Worm (Caenorhabditis elegans) whole organism, L4 larva: Measurements from ENCODE around the gene div-1.
"Not testable (repeated sequence)": the region's sequence is repeated elsewhere in the genome, so short reads cannot be mapped to it uniquely, and the experiment has no call there.

Source experiments
- F26F4.8 ChIP-seq: fragments of 200-800 bp; sonication (Bioruptor generic); conservative IDR thresholded peaks from 2 replicates; pipeline ENCODE4 v1.3.6; 2022; ENCODE audit warnings: missing genetic modification characterization, missing compliant biosample characterization
- F37D6.2 ChIP-seq: sonication (generic microtip); optimal IDR thresholded peaks from 2 replicates; lab custom pipeline; 2016; ENCODE audit warnings: mild to moderate bottlenecking, missing genetic modification characterization, missing compliant biosample characterization
- aha-1 ChIP-seq: fragments of 150-350 bp; peaks from one replicate; lab custom pipeline; 2014; ENCODE audit warnings: missing biosample characterization, missing genetic modification characterization
- ama-1 ChIP-seq: fragments of 150-350 bp; optimal IDR thresholded peaks from 2 replicates; lab custom pipeline; 2014; ENCODE audit warnings: inconsistent platforms, mixed read lengths
- attf-4 ChIP-seq: sonication (generic microtip); optimal IDR thresholded peaks from 3 replicates; lab custom pipeline; 2017; ENCODE audit warnings: missing biosample characterization, missing genetic modification characterization
- daf-12 ChIP-seq: fragments of 150-350 bp; optimal IDR thresholded peaks from 2 replicates; lab custom pipeline; 2014; ENCODE audit warnings: missing biosample characterization, missing genetic modification reagents, missing genetic modification characterization
- daf-16 ChIP-seq, 3 experiments: sonication (generic microtip); optimal IDR thresholded peaks; 2 replicates each; lab custom pipeline; 2016 to 2017; ENCODE audit warnings: missing genetic modification characterization in 3 of 3, missing genetic modification reagents in 3 of 3, mild to moderate bottlenecking in 2 of 3, missing compliant biosample characterization in 2 of 3, missing biosample characterization in 1 of 3, moderate library complexity in 1 of 3
- dmd-6 ChIP-seq: fragments of 200-800 bp; sonication (Bioruptor generic); IDR thresholded peaks from 2 replicates; pipeline ENCODE4 v1.3.6; 2022; ENCODE audit warnings: missing genetic modification reagents, missing genetic modification characterization, missing compliant biosample characterization
- dpl-1 ChIP-seq: fragments of 150-350 bp; optimal IDR thresholded peaks from 2 replicates; lab custom pipeline; 2014; ENCODE audit warnings: missing biosample characterization, missing genetic modification reagents, missing genetic modification characterization
- dve-1 ChIP-seq: sonication (generic microtip); optimal IDR thresholded peaks from 2 replicates; lab custom pipeline; 2017; ENCODE audit warnings: antibody characterized with exemption, mild to moderate bottlenecking, missing genetic modification characterization, missing compliant biosample characterization; ENCODE audit not compliant: insufficient read depth
- egl-27 ChIP-seq: sonication (generic microtip); optimal IDR thresholded peaks from 3 replicates; lab custom pipeline; 2017; ENCODE audit warnings: missing biosample characterization, missing genetic modification reagents, missing genetic modification characterization
- fkh-10 ChIP-seq: fragments of 150-350 bp; optimal IDR thresholded peaks from 2 replicates; lab custom pipeline; 2014; ENCODE audit warnings: missing biosample characterization, missing genetic modification reagents, missing genetic modification characterization
- hlh-30 ChIP-seq: sonication (generic microtip); optimal IDR thresholded peaks from 2 replicates; lab custom pipeline; 2017; ENCODE audit warnings: antibody characterized with exemption, mild to moderate bottlenecking, missing genetic modification characterization, missing compliant biosample characterization; ENCODE audit not compliant: insufficient read depth
- hmg-1.1 ChIP-seq: fragments of 200-800 bp; sonication (Bioruptor generic); IDR thresholded peaks from 2 replicates; pipeline ENCODE4 v1.3.6; 2022; ENCODE audit warnings: missing genetic modification reagents, missing genetic modification characterization, missing compliant biosample characterization
- lin-1 ChIP-seq: fragments of 200-800 bp; sonication (Bioruptor generic); IDR thresholded peaks from 2 replicates; pipeline ENCODE4 v1.3.6; 2022; ENCODE audit warnings: missing genetic modification reagents, missing genetic modification characterization, missing compliant biosample characterization
- lin-13 ChIP-seq: fragments of 150-350 bp; optimal IDR thresholded peaks from 2 replicates; lab custom pipeline; 2014; ENCODE audit warnings: missing biosample characterization, missing genetic modification reagents, missing genetic modification characterization
- lin-39 ChIP-seq: fragments of 150-350 bp; optimal IDR thresholded peaks from 2 replicates; lab custom pipeline; 2014; ENCODE audit warnings: missing biosample characterization, missing genetic modification reagents, missing genetic modification characterization
- lsy-2 ChIP-seq, 2 experiments: fragments of 150-350 bp in 1 of 2; sonication (generic microtip) in 1 of 2; optimal IDR thresholded peaks; 2 replicates each; lab custom pipeline; 2014 to 2017; ENCODE audit warnings: missing biosample characterization in 2 of 2, missing genetic modification characterization in 2 of 2
- mdl-1 ChIP-seq, 2 experiments: fragments of 150-350 bp in 1 of 2; sonication (generic microtip) in 1 of 2; optimal IDR thresholded peaks; 2 replicates each; lab custom pipeline; 2014 to 2017; ENCODE audit warnings: missing biosample characterization in 2 of 2, missing genetic modification characterization in 2 of 2
- mep-1 ChIP-seq: fragments of 150-350 bp; sonication (generic microtip); optimal IDR thresholded peaks from 3 replicates; lab custom pipeline; 2014; ENCODE audit warnings: missing biosample characterization, missing genetic modification characterization
- mxl-3 ChIP-seq: fragments of 200-800 bp; sonication (Bioruptor generic); optimal IDR thresholded peaks from 2 replicates; lab custom pipeline; 2018; ENCODE audit warnings: mild to moderate bottlenecking, missing genetic modification characterization, missing compliant biosample characterization
- nhr-102 ChIP-seq: sonication (generic microtip); optimal IDR thresholded peaks from 2 replicates; lab custom pipeline; 2016; ENCODE audit warnings: mild to moderate bottlenecking, missing genetic modification characterization, moderate library complexity, missing compliant biosample characterization
- nhr-25 ChIP-seq: sonication (generic microtip); optimal IDR thresholded peaks from 2 replicates; lab custom pipeline; 2017; ENCODE audit warnings: missing genetic modification characterization, mild to moderate bottlenecking, missing compliant biosample characterization, antibody characterized with exemption, moderate library complexity, borderline replicate concordance; ENCODE audit not compliant: insufficient read depth
- nhr-28 ChIP-seq: fragments of 150-350 bp; optimal IDR thresholded peaks from 2 replicates; lab custom pipeline; 2014; ENCODE audit warnings: missing biosample characterization, missing genetic modification characterization
- nhr-6 ChIP-seq: fragments of 150-350 bp; optimal IDR thresholded peaks from 2 replicates; lab custom pipeline; 2014; ENCODE audit warnings: missing biosample characterization, missing genetic modification characterization
- nhr-77 ChIP-seq: fragments of 150-350 bp; optimal IDR thresholded peaks from 2 replicates; lab custom pipeline; 2014; ENCODE audit warnings: missing biosample characterization, missing genetic modification characterization
- pha-4 ChIP-seq, 2 experiments: fragments of 150-350 bp in 1 of 2; fragments of 200-800 bp in 1 of 2; sonication (Bioruptor generic) in 1 of 2; IDR thresholded peaks in 1 of 2; optimal IDR thresholded peaks in 1 of 2; 2 replicates each; pipeline versions ENCODE4 v1.3.6 to Lab custom; 2014 to 2022; ENCODE audit warnings: missing genetic modification characterization in 2 of 2, missing genetic modification reagents in 2 of 2, missing biosample characterization in 1 of 2, missing compliant biosample characterization in 1 of 2
- rbr-2 ChIP-seq: sonication (generic microtip); optimal IDR thresholded peaks from 2 replicates; lab custom pipeline; 2016; ENCODE audit warnings: missing genotype, missing genetic modification characterization, missing compliant biosample characterization
- unc-130 ChIP-seq: sonication (generic microtip); optimal IDR thresholded peaks from 2 replicates; lab custom pipeline; 2016; ENCODE audit warnings: missing genetic modification reagents, missing genetic modification characterization, missing compliant biosample characterization
- unc-62 ChIP-seq, 3 experiments: fragments of 150-350 bp in 1 of 3; sonication (generic microtip); optimal IDR thresholded peaks in 2 of 3; peaks in 1 of 3; 1 replicate in 1 of 3; 2 replicates in 2 of 3; lab custom pipeline; 2014 to 2017; ENCODE audit warnings: missing biosample characterization in 3 of 3, missing genetic modification characterization in 3 of 3, missing genetic modification reagents in 3 of 3, missing genotype in 1 of 3
- vab-7 ChIP-seq: fragments of 200-800 bp; sonication (Bioruptor generic); IDR thresholded peaks from 2 replicates; pipeline ENCODE4 v1.3.6; 2022; ENCODE audit warnings: missing genetic modification reagents, missing genetic modification characterization, missing compliant biosample characterization
- zfp-2 ChIP-seq: sonication (generic microtip); optimal IDR thresholded peaks from 2 replicates; lab custom pipeline; 2016; ENCODE audit warnings: mild to moderate bottlenecking, missing genetic modification characterization, missing compliant biosample characterization
- ztf-7 ChIP-seq: fragments of 150-350 bp; optimal IDR thresholded peaks from 2 replicates; lab custom pipeline; 2014; ENCODE audit warnings: missing biosample characterization, missing genetic modification characterization

div-1 gene

DNA sequence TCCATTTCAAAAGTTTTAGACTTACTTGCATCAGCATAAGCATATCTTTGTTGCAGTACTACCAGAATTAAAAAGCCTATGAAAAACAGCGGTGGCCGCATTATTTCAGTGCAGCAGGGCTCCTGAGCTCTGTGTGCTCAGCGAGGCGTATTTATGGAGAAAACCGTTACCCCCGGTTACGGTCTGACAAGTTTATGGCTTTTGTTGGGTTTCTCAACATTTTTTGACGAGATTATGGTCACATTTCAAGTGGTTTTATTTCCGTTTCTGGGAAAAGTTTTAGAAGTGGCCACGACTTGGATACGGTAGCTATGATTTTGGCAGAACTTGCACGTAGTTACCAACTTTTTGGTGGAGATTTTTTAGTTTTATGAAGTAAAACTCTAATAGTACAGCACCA is 14.4 kb downstream of the div-1 start, which contains the start of gene paml-1:
paml-1 (minus strand) TSS at position 101 of the 400 bp plus-strand sequence.
- TF ChIP-seq mdl-1 (tag; optimal IDR thresholded peaks at IDR 0.05; lab: Kevin White, UChicago) (no peak), hmg-1.1 (GFP tag; lab: Robert Waterston, UW) (no peak), zfp-2 (tag; lab: Kevin White, UChicago) (no peak), dmd-6 (no peak)

DNA sequence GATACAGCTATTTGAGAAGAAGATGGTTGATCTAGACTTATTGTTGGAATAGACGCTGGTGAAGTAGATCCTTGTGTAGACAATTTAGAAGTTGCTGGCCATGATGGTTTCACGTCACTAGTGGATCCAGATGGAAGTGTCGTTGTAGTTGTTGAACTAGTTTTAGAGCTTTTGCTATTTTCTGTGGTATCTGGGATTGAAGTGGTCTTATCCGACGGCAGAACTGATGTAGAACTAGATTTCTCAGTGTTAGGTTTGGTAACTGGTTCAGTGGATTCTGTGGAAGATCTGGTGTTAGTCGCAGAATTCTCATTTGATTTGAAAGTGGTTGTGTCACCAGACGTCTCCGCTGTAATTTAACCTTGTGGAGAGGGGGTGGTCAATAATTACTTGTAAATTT is 16.7 kb downstream of the div-1 start:
- TF ChIP-seq unc-62 (GFP tag; optimal IDR thresholded peaks at IDR 0.05 in 1 of 2; lab: Kevin White, UChicago) (peak in 1 of 2 experiments; percentile 94), unc-62 (tag; optimal IDR thresholded peaks at IDR 0.05; lab: Kevin White, UChicago) (no peak), vab-7 (GFP tag; lab: Robert Waterston, UW) (no peak)

DNA sequence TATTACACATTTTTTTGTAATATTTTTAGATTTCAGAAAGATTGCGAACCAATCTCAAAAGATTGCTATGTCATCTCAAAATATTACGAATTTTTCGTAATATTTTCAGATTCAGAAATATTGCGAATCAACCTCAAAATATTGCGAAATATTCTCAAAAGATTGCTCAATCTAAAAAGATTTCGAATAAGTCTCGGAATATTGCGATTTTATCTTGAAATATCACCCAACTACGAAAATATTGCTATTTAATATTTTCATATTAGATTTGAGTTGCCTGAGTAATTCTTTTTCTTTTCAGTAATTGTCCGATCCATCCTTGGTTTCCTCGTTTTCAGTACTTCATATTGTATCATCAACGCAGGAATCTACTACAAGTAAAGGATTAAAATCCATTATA is 26.5 kb downstream of the div-1 start, which contains the start of gene Y70G10A.4:
Y70G10A.4 (plus strand) TSS at position 301 of the 400 bp plus-strand sequence.
- not testable (repeated sequence) for TF ChIP-seq daf-12 (tag; lab: Kevin White, UChicago); lin-1; rbr-2
- TF ChIP-seq, all 104 proteins: peak for 0; not testable (repeated sequence) for 104

DNA sequence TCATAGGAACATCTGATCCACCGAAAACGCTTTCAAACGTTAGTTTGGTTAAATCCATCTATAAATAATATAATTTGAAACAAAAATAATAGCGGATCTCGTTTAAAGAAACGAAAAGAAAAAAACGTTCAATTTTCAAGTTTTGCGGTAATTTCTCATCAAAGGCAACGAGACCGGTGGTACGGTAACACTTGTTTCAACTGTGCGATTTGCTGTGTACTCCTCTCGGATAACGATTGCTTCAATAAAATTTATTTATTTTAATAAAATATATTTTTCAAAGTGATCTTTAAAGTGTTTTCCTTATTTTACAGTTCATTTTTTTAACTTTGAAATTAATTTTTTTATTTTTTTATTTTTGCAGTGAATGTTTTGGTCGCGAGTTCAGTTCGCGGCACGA is 29.8 kb downstream of the div-1 start, which contains the start of the genes rde-4 and cox-14:
rde-4 (minus strand) TSS at position 60 of the 400 bp plus-strand sequence.
cox-14 (plus strand) TSS at position 356 of the 400 bp plus-strand sequence.
- no peak for TF ChIP-seq daf-16 (GFP tag; optimal IDR thresholded peaks at IDR 0.05; lab: Kevin White, UChicago)
- TF ChIP-seq daf-16 (tag; optimal IDR thresholded peaks at IDR 0.05; lab: Kevin White, UChicago), result peak; percentile 78
- peak; percentile 78 for TF ChIP-seq dve-1 (tag; lab: Kevin White, UChicago)
- peak; percentile 30 for TF ChIP-seq F37D6.2 (tag; lab: Kevin White, UChicago)
- TF ChIP-seq mdl-1 (tag; optimal IDR thresholded peaks at IDR 0.05; lab: Kevin White, UChicago), result peak in 1 of 2 experiments; percentile 17
- peak; percentile 73 for TF ChIP-seq ztf-7 (tag; lab: Kevin White, UChicago)
- peak; percentile 89 for TF ChIP-seq mep-1
- TF ChIP-seq nhr-102, result peak; percentile 34
- TF ChIP-seq lin-39, result no peak
- no peak for TF ChIP-seq daf-12 (tag; lab: Kevin White, UChicago)
- no peak for TF ChIP-seq nhr-25 (tag; lab: Kevin White, UChicago)
- peak; percentile 96 to 100 for TF ChIP-seq lsy-2 (tag; optimal IDR thresholded peaks at IDR 0.05; lab: Kevin White, UChicago)
- TF ChIP-seq aha-1 (tag; lab: Kevin White, UChicago), result peak; percentile 64
- peak; percentile 56 for TF ChIP-seq unc-130 (GFP tag; lab: Kevin White, UChicago)
- TF ChIP-seq lin-13 (GFP tag; lab: Kevin White, UChicago), result peak; percentile 68
- no peak for TF ChIP-seq mxl-3
- peak; percentile 84 for TF ChIP-seq nhr-6
- peak; percentile 18 for TF ChIP-seq ama-1
- TF ChIP-seq egl-27, result peak; percentile 9
- peak; percentile 66 for TF ChIP-seq nhr-77 (tag; lab: Kevin White, UChicago)
- TF ChIP-seq pha-4 (GFP tag; IDR thresholded peaks at IDR 0.05; lab: Robert Waterston, UW), result no peak
- TF ChIP-seq pha-4 (tag; optimal IDR thresholded peaks at IDR 0.05; lab: Kevin White, UChicago), result peak; percentile 57
- TF ChIP-seq attf-4 (tag; lab: Kevin White, UChicago), result no peak
- TF ChIP-seq nhr-28 (tag; lab: Kevin White, UChicago), result peak; percentile 68
- peak; percentile 73 for TF ChIP-seq rbr-2
- peak; percentile 93 for TF ChIP-seq dpl-1
- peak; percentile 23 for TF ChIP-seq fkh-10 (GFP tag; lab: Kevin White, UChicago)
- peak; percentile 88 for TF ChIP-seq hlh-30 (tag; lab: Kevin White, UChicago)
- TF ChIP-seq F26F4.8, result no peak
- TF ChIP-seq, all 104 proteins: peak for 21
